Fruit fly (Drosophila melanogaster) whole organism, prepupa: ENCODE measurements around the gene dmrt11E.

Source experiments
- Blimp-1 ChIP-seq: fragments of 200-800 bp; sonication (Bioruptor generic); optimal IDR thresholded peaks from 3 replicates; lab custom pipeline; 2017; ENCODE audit warnings: missing biosample characterization, missing genetic modification characterization, mild to moderate bottlenecking, moderate library complexity, missing genetic modification reagents
- CG10631 ChIP-seq: fragments of 200-800 bp; sonication (Bioruptor generic); optimal IDR thresholded peaks from 2 replicates; lab custom pipeline; 2016; ENCODE audit warnings: missing biosample characterization, missing genetic modification characterization
- CG11294 ChIP-seq: fragments of 200-800 bp; sonication (Bioruptor generic); IDR thresholded peaks from 2 replicates; pipeline ENCODE4 v1.3.6; 2022; ENCODE audit warnings: missing biosample characterization, missing genetic modification characterization
- CG11762 ChIP-seq: fragments of 200-800 bp; sonication (Bioruptor generic); optimal IDR thresholded peaks from 3 replicates; lab custom pipeline; 2016; ENCODE audit warnings: missing biosample characterization, missing genetic modification characterization; ENCODE audit not compliant: insufficient read depth
- CG11902 ChIP-seq: fragments of 200-800 bp; sonication (Bioruptor generic); optimal IDR thresholded peaks from 3 replicates; lab custom pipeline; 2016; ENCODE audit warnings: missing biosample characterization, missing genetic modification characterization
- CG1621 ChIP-seq: fragments of 200-800 bp; sonication (Bioruptor generic); optimal IDR thresholded peaks from 3 replicates; lab custom pipeline; 2018; ENCODE audit warnings: missing biosample characterization, mild to moderate bottlenecking, missing genetic modification characterization
- CG31627 ChIP-seq: fragments of 200-800 bp; sonication (Bioruptor generic); optimal IDR thresholded peaks from 3 replicates; lab custom pipeline; 2016; ENCODE audit warnings: missing biosample characterization, missing genetic modification characterization
- CG32006 ChIP-seq: fragments of 200-800 bp; sonication (Bioruptor generic); optimal IDR thresholded peaks from 3 replicates; lab custom pipeline; 2017; ENCODE audit warnings: missing biosample characterization, mild to moderate bottlenecking, missing genetic modification characterization
- CG34406 ChIP-seq: fragments of 200-800 bp; sonication (Bioruptor generic); optimal IDR thresholded peaks from 3 replicates; lab custom pipeline; 2016; ENCODE audit warnings: missing biosample characterization, missing genetic modification characterization
- CG3919 ChIP-seq: fragments of 200-800 bp; sonication (Bioruptor generic); optimal IDR thresholded peaks from 3 replicates; lab custom pipeline; 2016; ENCODE audit warnings: missing biosample characterization, missing genetic modification characterization
- CG4318 ChIP-seq: fragments of 200-800 bp; sonication (Bioruptor generic); optimal IDR thresholded peaks from 3 replicates; lab custom pipeline; 2017; ENCODE audit warnings: missing biosample characterization, mild to moderate bottlenecking, missing genetic modification characterization
- CG6163 ChIP-seq: fragments of 200-800 bp; sonication (Bioruptor generic); IDR thresholded peaks from 3 replicates; pipeline ENCODE4 v1.3.6; 2022; ENCODE audit warnings: missing biosample characterization, missing genetic modification characterization
- CG6276 ChIP-seq: fragments of 200-800 bp; sonication (Bioruptor generic); optimal IDR thresholded peaks from 2 replicates; lab custom pipeline; 2017; ENCODE audit warnings: missing biosample characterization, mild to moderate bottlenecking, missing genetic modification characterization
- CG6808 ChIP-seq: fragments of 200-800 bp; sonication (Bioruptor generic); optimal IDR thresholded peaks from 3 replicates; lab custom pipeline; 2017; ENCODE audit warnings: missing biosample characterization, missing genetic modification characterization, mild to moderate bottlenecking, moderate library complexity, missing genetic modification reagents
- CG6854 ChIP-seq: fragments of 200-800 bp; sonication (Bioruptor generic); optimal IDR thresholded peaks from 2 replicates; lab custom pipeline; 2017; ENCODE audit warnings: missing biosample characterization, mild to moderate bottlenecking, missing genetic modification characterization
- CG7368 ChIP-seq: fragments of 200-800 bp; sonication (Bioruptor generic); optimal IDR thresholded peaks from 3 replicates; lab custom pipeline; 2016; ENCODE audit warnings: missing biosample characterization, missing genetic modification characterization
- CG8319 ChIP-seq: fragments of 200-800 bp; sonication (Bioruptor generic); optimal IDR thresholded peaks from 3 replicates; lab custom pipeline; 2016; ENCODE audit warnings: missing biosample characterization, missing genetic modification characterization
- CG8632 ChIP-seq: fragments of 200-800 bp; sonication (Bioruptor generic); optimal IDR thresholded peaks from 3 replicates; lab custom pipeline; 2016; ENCODE audit warnings: missing biosample characterization, missing genetic modification characterization
- CG9139 ChIP-seq: fragments of 200-800 bp; sonication (Bioruptor generic); optimal IDR thresholded peaks from 3 replicates; lab custom pipeline; 2017; ENCODE audit warnings: missing biosample characterization, mild to moderate bottlenecking, missing genetic modification characterization
- Eip75B ChIP-seq: fragments of 200-800 bp; sonication (Bioruptor generic); optimal IDR thresholded peaks from 3 replicates; lab custom pipeline; 2016; ENCODE audit warnings: missing biosample characterization, missing genetic modification characterization
- Eip78C ChIP-seq: fragments of 200-800 bp; sonication (Bioruptor generic); peaks from one replicate; lab custom pipeline; 2016; ENCODE audit warnings: missing biosample characterization, missing genetic modification characterization
- Hr38 ChIP-seq: sonication (Bioruptor generic); optimal IDR thresholded peaks from 2 replicates; lab custom pipeline; 2016; ENCODE audit warnings: missing biosample characterization, missing genetic modification characterization
- Hr39 ChIP-seq: fragments of 200-800 bp; sonication (Bioruptor generic); optimal IDR thresholded peaks from 2 replicates; lab custom pipeline; 2016; ENCODE audit warnings: missing biosample characterization, missing genetic modification characterization
- Hr4 ChIP-seq: fragments of 200-800 bp; sonication (Bioruptor generic); optimal IDR thresholded peaks from 3 replicates; lab custom pipeline; 2016; ENCODE audit warnings: missing biosample characterization, missing genetic modification characterization
- Lpt ChIP-seq: fragments of 200-800 bp; sonication (Bioruptor generic); optimal IDR thresholded peaks from 3 replicates; lab custom pipeline; 2016; ENCODE audit warnings: missing biosample characterization, missing genetic modification characterization
- Met ChIP-seq: fragments of 200-800 bp; sonication (Bioruptor generic); optimal IDR thresholded peaks from 3 replicates; lab custom pipeline; 2016; ENCODE audit warnings: missing biosample characterization, missing genetic modification characterization
- OdsH ChIP-seq: fragments of 200-800 bp; sonication (Bioruptor generic); optimal IDR thresholded peaks from 3 replicates; lab custom pipeline; 2016; ENCODE audit warnings: missing biosample characterization, missing genetic modification characterization
- Smox ChIP-seq: fragments of 200-800 bp; sonication (Bioruptor generic); optimal IDR thresholded peaks from 3 replicates; lab custom pipeline; 2016; ENCODE audit warnings: missing biosample characterization, missing genetic modification characterization
- Sox14 ChIP-seq: fragments of 200-800 bp; sonication (Bioruptor generic); optimal IDR thresholded peaks from 3 replicates; lab custom pipeline; 2016; ENCODE audit warnings: missing biosample characterization, missing genetic modification characterization
- Sox15 ChIP-seq: fragments of 200-800 bp; sonication (Bioruptor generic); optimal IDR thresholded peaks from 3 replicates; lab custom pipeline; 2016; ENCODE audit warnings: missing biosample characterization, missing genetic modification characterization
- achi ChIP-seq: fragments of 200-800 bp; sonication (Bioruptor generic); optimal IDR thresholded peaks from 3 replicates; lab custom pipeline; 2016; ENCODE audit warnings: missing biosample characterization, missing genetic modification characterization
- acj6 ChIP-seq: fragments of 200-800 bp; sonication (Bioruptor generic); optimal IDR thresholded peaks from 3 replicates; lab custom pipeline; 2016; ENCODE audit warnings: missing biosample characterization, missing genetic modification characterization
- cyc ChIP-seq: fragments of 200-800 bp; sonication (Bioruptor generic); optimal IDR thresholded peaks from 3 replicates; lab custom pipeline; 2016; ENCODE audit warnings: missing biosample characterization, missing genetic modification characterization
- dsx ChIP-seq: fragments of 200-800 bp; optimal IDR thresholded peaks from 3 replicates; lab custom pipeline; 2019; ENCODE audit warnings: missing biosample characterization, mild to moderate bottlenecking, missing genetic modification characterization, moderate library complexity; ENCODE audit not compliant: poor library complexity, severe bottlenecking
- eg ChIP-seq: fragments of 200-800 bp; sonication (Bioruptor generic); IDR thresholded peaks from 3 replicates; pipeline ENCODE4 v1.3.6; 2022; ENCODE audit warnings: missing biosample characterization, missing genetic modification characterization
- esn ChIP-seq: fragments of 200-800 bp; sonication (Bioruptor generic); optimal IDR thresholded peaks from 2 replicates; lab custom pipeline; 2016; ENCODE audit warnings: missing biosample characterization, mild to moderate bottlenecking, missing genetic modification characterization, moderate library complexity
- fkh ChIP-seq: fragments of 200-800 bp; sonication (Bioruptor generic); optimal IDR thresholded peaks from 3 replicates; lab custom pipeline; 2017; ENCODE audit warnings: missing biosample characterization, mild to moderate bottlenecking, missing genetic modification characterization, moderate library complexity
- pdm3 ChIP-seq: fragments of 200-800 bp; sonication (Bioruptor generic); optimal IDR thresholded peaks from 3 replicates; lab custom pipeline; 2016; ENCODE audit warnings: missing biosample characterization, missing genetic modification characterization
- salr ChIP-seq, 2 experiments: fragments of 200-800 bp; sonication (Bioruptor generic); optimal IDR thresholded peaks; 3 replicates each; lab custom pipeline; 2016 to 2018; ENCODE audit warnings: missing biosample characterization in 2 of 2, missing genetic modification characterization in 2 of 2, mild to moderate bottlenecking in 1 of 2
- spab ChIP-seq: fragments of 200-800 bp; sonication (Bioruptor generic); optimal IDR thresholded peaks from 2 replicates; lab custom pipeline; 2017; ENCODE audit warnings: missing biosample characterization, mild to moderate bottlenecking, missing genetic modification characterization, missing genetic modification reagents
- ss ChIP-seq, 2 experiments: fragments of 200-800 bp; sonication (Bioruptor generic); optimal IDR thresholded peaks; 2 replicates in 1 of 2; 3 replicates in 1 of 2; lab custom pipeline; 2017 to 2018; ENCODE audit warnings: mild to moderate bottlenecking in 2 of 2, missing biosample characterization in 2 of 2, missing genetic modification characterization in 2 of 2, moderate library complexity in 1 of 2
- svp ChIP-seq: fragments of 200-800 bp; sonication (Bioruptor generic); peaks from one replicate; lab custom pipeline; 2016; ENCODE audit warnings: missing biosample characterization, missing genetic modification characterization
- vri ChIP-seq: fragments of 200-800 bp; sonication (Bioruptor generic); optimal IDR thresholded peaks from 3 replicates; lab custom pipeline; 2016; ENCODE audit warnings: missing biosample characterization, mild to moderate bottlenecking, missing genetic modification characterization

dmrt11E gene

DNA sequence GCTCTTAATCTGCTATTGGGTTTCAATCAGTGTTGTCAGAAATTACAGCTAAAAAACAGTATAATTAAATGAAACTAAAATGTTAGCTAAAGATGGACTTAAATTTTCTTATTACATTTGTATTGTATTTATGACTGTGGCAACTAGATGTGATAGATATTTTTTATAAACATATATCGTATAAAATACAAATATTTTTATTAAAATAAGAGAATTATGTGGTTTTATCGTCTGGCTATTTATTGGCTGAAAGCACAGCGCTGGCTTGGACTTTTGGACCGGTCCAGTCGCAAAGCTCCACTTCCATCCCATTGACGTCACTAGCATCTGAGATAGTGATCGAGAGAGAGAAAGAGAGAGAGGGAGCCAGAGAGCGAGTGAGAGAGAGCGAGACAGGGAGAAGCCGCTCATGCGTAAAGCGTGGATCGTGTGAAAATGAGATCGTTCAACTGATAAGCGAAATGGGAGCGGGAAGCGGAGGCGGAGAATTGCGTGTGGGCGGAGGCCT is 48.6 kb upstream of the dmrt11E start (continued):
- peak; percentile 83 for TF ChIP-seq svp (GFP tag; lab: Kevin White, UChicago)
- TF ChIP-seq CG6163 (GFP tag; lab: Robert Waterston, UW) = peak; percentile 72; the same call in 2 of the 3 replicates
- TF ChIP-seq CG6276 = peak; percentile 96
- TF ChIP-seq Blimp-1 = peak; percentile 75
- peak; percentile 89 for TF ChIP-seq dsx (GFP tag; lab: Kevin White, UChicago)
- peak; percentile 18 for TF ChIP-seq Eip75B (GFP tag; lab: Kevin White, UChicago)
- TF ChIP-seq CG10631 = peak; percentile 19
- peak; percentile 98 for TF ChIP-seq CG6854 (GFP tag; lab: Kevin White, UChicago)

- TF ChIP-seq CG8632 (GFP tag; lab: Kevin White, UChicago) (peak; percentile 17), Smox (GFP tag; lab: Kevin White, UChicago) (peak; percentile 9), Met (GFP tag; lab: Kevin White, UChicago) (peak; percentile 0), CG8319 (no peak), cyc (GFP tag; lab: Kevin White, UChicago) (no peak), CG6163 (GFP tag; lab: Robert Waterston, UW) (0 out of 3 replicates have a peak, but pooled peaks have one; percentile 28), Hr4 (peak; percentile 11), svp (GFP tag; lab: Kevin White, UChicago) (peak; percentile 58), esn (GFP tag; lab: Kevin White, UChicago) (peak; percentile 24), CG6854 (GFP tag; lab: Kevin White, UChicago) (no peak), CG6276 (no peak), CG32006 (peak; percentile 53), CG34406 (GFP tag; lab: Kevin White, UChicago) (peak; percentile 14), achi (peak; percentile 1), pdm3 (GFP tag; lab: Kevin White, UChicago) (no peak), CG7368 (GFP tag; lab: Kevin White, UChicago) (no peak), OdsH (peak; percentile 16), CG4318 (GFP tag; lab: Kevin White, UChicago) (no peak), Lpt (no peak), CG10631 (peak; percentile 2), Eip78C (peak; percentile 82), eg (GFP tag; lab: Robert Waterston, UW) (peak; percentile 18; the same call in 1 of the 3 replicates)
These were observed 47.1 kb upstream of the dmrt11E start for dm6 chrX:13320697-13321445.

DNA sequence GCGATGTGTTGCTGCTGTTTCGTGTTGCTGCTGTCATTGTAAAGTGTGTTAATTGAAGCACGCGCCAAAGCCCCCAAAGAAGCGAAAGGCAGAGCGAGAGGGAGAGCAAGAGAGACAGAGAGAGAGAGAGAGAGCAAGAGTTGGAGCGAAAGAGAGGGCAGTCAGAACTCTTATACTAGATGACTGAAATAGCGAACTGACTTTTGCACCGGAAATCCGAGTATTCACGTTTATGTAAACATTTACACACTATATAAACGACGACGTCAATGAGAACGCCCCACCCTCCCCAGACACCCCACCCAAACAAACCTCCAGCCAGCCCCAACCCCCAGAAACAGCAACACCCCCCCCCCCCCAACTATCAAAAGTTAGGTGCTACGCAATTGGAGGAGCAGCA is 45.6 kb upstream of the dmrt11E start:
- TF ChIP-seq spab (GFP tag; lab: Kevin White, UChicago) (no peak), CG11294 (GFP tag; lab: Robert Waterston, UW) (no peak), fkh (GFP tag; lab: Kevin White, UChicago) (peak; percentile 87)

DNA sequence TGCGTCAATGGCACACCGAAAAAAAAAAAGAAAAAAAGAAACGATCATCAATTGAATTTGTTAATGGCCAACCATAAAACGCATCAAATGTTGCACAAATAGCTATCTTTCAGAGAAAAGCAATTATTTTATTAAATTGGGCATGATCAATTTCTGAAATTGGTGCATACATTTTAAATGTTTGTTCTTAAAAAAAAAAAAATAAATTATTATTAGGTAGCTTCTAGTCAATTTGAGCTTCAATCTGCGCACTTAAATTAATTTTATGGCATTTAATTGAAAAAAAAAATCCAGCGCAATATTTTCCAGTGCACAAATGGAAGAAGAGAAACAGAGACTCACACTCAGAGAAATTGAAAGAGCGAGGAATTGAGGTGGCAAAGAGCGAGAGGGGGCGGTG is 44.9 kb upstream of the dmrt11E start:
- TF ChIP-seq CG31627 (GFP tag; lab: Kevin White, UChicago) = peak; percentile 81
- peak; percentile 79 for TF ChIP-seq Met (GFP tag; lab: Kevin White, UChicago)
- TF ChIP-seq CG11762 (GFP tag; lab: Kevin White, UChicago) = peak; percentile 4
- TF ChIP-seq Smox (GFP tag; lab: Kevin White, UChicago) = peak; percentile 81
- peak; percentile 54 for TF ChIP-seq Sox15
- TF ChIP-seq Eip75B (GFP tag; lab: Kevin White, UChicago) = peak; percentile 43
- TF ChIP-seq CG1621 (tag; lab: Kevin White, UChicago) = no peak
- peak; percentile 75 for TF ChIP-seq pdm3 (GFP tag; lab: Kevin White, UChicago)
- TF ChIP-seq OdsH = peak; percentile 72
- no peak for TF ChIP-seq fkh (GFP tag; lab: Kevin White, UChicago)
- peak; percentile 55 for TF ChIP-seq CG10631
- TF ChIP-seq Blimp-1 = no peak
- TF ChIP-seq cyc (GFP tag; lab: Kevin White, UChicago) = peak; percentile 76
- TF ChIP-seq salr (GFP tag; optimal IDR thresholded peaks at IDR 0.05; lab: Kevin White, UChicago) = peak in 1 of 2 experiments; percentile 48
- peak; percentile 54 for TF ChIP-seq eg (GFP tag; lab: Robert Waterston, UW)
- TF ChIP-seq Hr39 (GFP tag; lab: Kevin White, UChicago) = peak; percentile 81
- TF ChIP-seq dsx (GFP tag; lab: Kevin White, UChicago) = no peak
- peak; percentile 66 for TF ChIP-seq vri (GFP tag; lab: Kevin White, UChicago)
- no peak for TF ChIP-seq ss (GFP tag; optimal IDR thresholded peaks at IDR 0.05; lab: Kevin White, UChicago)
- TF ChIP-seq Hr38 (GFP tag; lab: Kevin White, UChicago) = no peak
- TF ChIP-seq acj6 (GFP tag; lab: Kevin White, UChicago) = peak; percentile 42
- TF ChIP-seq CG9139 (GFP tag; lab: Kevin White, UChicago) = no peak
- peak; percentile 49 for TF ChIP-seq CG11902 (GFP tag; lab: Kevin White, UChicago)
- peak; percentile 44 for TF ChIP-seq CG3919
- TF ChIP-seq CG6808 (GFP tag; lab: Kevin White, UChicago) = no peak
- TF ChIP-seq Sox14 (GFP tag; lab: Kevin White, UChicago) = peak; percentile 64
